Worm (Caenorhabditis elegans) whole organism, L2 larva: Measurements from ENCODE around the gene K05F1.8.

Experiments
- ceh-82 ChIP-seq: fragments of 150-350 bp; optimal IDR thresholded peaks from 2 replicates; lab custom pipeline; 2014; ENCODE audit warnings: missing biosample characterization, missing genetic modification characterization
- nhr-11 ChIP-seq: fragments of 150-350 bp; optimal IDR thresholded peaks from 2 replicates; lab custom pipeline; 2014; ENCODE audit warnings: missing biosample characterization, missing genetic modification characterization
- nhr-6 ChIP-seq: fragments of 150-350 bp; optimal IDR thresholded peaks from 2 replicates; lab custom pipeline; 2014; ENCODE audit warnings: missing biosample characterization, missing genetic modification characterization
- nhr-77 ChIP-seq: fragments of 150-350 bp; optimal IDR thresholded peaks from 2 replicates; lab custom pipeline; 2014; ENCODE audit warnings: missing biosample characterization, missing genetic modification characterization
- skn-1 ChIP-seq: sonication (generic microtip); optimal IDR thresholded peaks from 2 replicates; lab custom pipeline; 2017; ENCODE audit warnings: missing biosample characterization, missing genetic modification characterization
- ztf-11 ChIP-seq: sonication (generic microtip); optimal IDR thresholded peaks from 2 replicates; lab custom pipeline; 2017; ENCODE audit warnings: missing biosample characterization, missing genetic modification characterization

- TF ChIP-seq ztf-11 (tag; lab: Kevin White, UChicago) (no peak), nhr-11 (tag; lab: Kevin White, UChicago) (no peak), nhr-77 (tag; lab: Kevin White, UChicago) (no peak), ceh-82 (no peak), nhr-6 (no peak), skn-1 (no peak)
Measured at ce11 chrII:5829940-5830424, 30.5 kb upstream of the K05F1.8 start, which contains the start of gene col-74.
